Worm (Caenorhabditis elegans) whole organism, L1 larva: Measurements from ENCODE around the gene sdc-2.

Source experiments
- blmp-1 ChIP-seq: fragments of 150-350 bp; optimal IDR thresholded peaks from 2 replicates; lab custom pipeline; 2014; ENCODE audit warnings: missing biosample characterization, missing genetic modification characterization
- elt-2 ChIP-seq: sonication (generic microtip); optimal IDR thresholded peaks from 2 replicates; lab custom pipeline; 2016; ENCODE audit warnings: missing genetic modification characterization, mild to moderate bottlenecking, inconsistent platforms, missing compliant biosample characterization, missing genetic modification reagents
- fkh-10 ChIP-seq: sonication (generic microtip); optimal IDR thresholded peaks from 2 replicates; lab custom pipeline; 2017; ENCODE audit warnings: missing biosample characterization, missing genetic modification reagents, missing genetic modification characterization
- fos-1 ChIP-seq: fragments of 150-350 bp; optimal IDR thresholded peaks from 2 replicates; lab custom pipeline; 2014; ENCODE audit warnings: missing biosample characterization, missing genetic modification characterization
- lin-13 ChIP-seq: fragments of 150-350 bp; optimal IDR thresholded peaks from 2 replicates; lab custom pipeline; 2014; ENCODE audit warnings: missing biosample characterization, missing genetic modification reagents, missing genetic modification characterization
- nhr-12 ChIP-seq: sonication (generic microtip); optimal IDR thresholded peaks from 2 replicates; lab custom pipeline; 2017; ENCODE audit warnings: missing biosample characterization, missing genetic modification characterization
- tlp-1 ChIP-seq: fragments of 150-350 bp; optimal IDR thresholded peaks from 2 replicates; lab custom pipeline; 2014; ENCODE audit warnings: missing biosample characterization, missing genetic modification characterization
- zip-4 ChIP-seq: fragments of 200-800 bp; sonication (Bioruptor generic); optimal IDR thresholded peaks from 2 replicates; lab custom pipeline; 2018; ENCODE audit warnings: mild to moderate bottlenecking, missing genetic modification characterization, moderate library complexity, missing compliant biosample characterization

- TF ChIP-seq fos-1 (tag; lab: Kevin White, UChicago) (no peak), nhr-12 (no peak), tlp-1 (tag; lab: Kevin White, UChicago) (no peak), zip-4 (GFP tag; lab: Kevin White, UChicago) (no peak), lin-13 (GFP tag; lab: Kevin White, UChicago) (no peak), blmp-1 (no peak), elt-2 (no peak), fkh-10 (GFP tag; lab: Kevin White, UChicago) (no peak)
Measured at ce11 chrX:11554522-11554921, 32.0 kb downstream of the sdc-2 start.
